Worm (Caenorhabditis elegans): ENCODE results near the gene W09D6.5.
A peak's percentile ranks its signal among the peaks of the same experiment; 100 is the strongest.

The W09D6.5 gene

ce11 chrIII:11077404-11077803, 10.9 kb upstream of the W09D6.5 start, which contains the start of gene str-246:
Gene str-246, plus strand, starts transcription at chrIII:11077704.
- TF ChIP-seq ceh-9 (tag; optimal IDR thresholded peaks at IDR 0.05) (no peak), unc-42 (tag; optimal IDR thresholded peaks at IDR 0.05) (no peak), zip-5 (tag; optimal IDR thresholded peaks at IDR 0.05) (no peak), hlh-13 (GFP tag; optimal IDR thresholded peaks at IDR 0.05) (no peak), che-1 (tag; optimal IDR thresholded peaks at IDR 0.05) (no peak), K02D7.2 (tag; optimal IDR thresholded peaks at IDR 0.05) (no peak), sox-2 (GFP tag; IDR thresholded peaks at IDR 0.05) (no peak), mec-3 (tag; optimal IDR thresholded peaks at IDR 0.05; ENCODE audit: borderline replicate concordance) (no peak), elt-2 (tag; optimal IDR thresholded peaks at IDR 0.05) (no peak), lim-6 (tag; optimal IDR thresholded peaks at IDR 0.05) (no peak), pax-1 (tag; optimal IDR thresholded peaks at IDR 0.05) (no peak), ceh-2 (tag; optimal IDR thresholded peaks at IDR 0.05) (no peak), odd-2 (tag; optimal IDR thresholded peaks at IDR 0.05) (no peak), T23F11.4 (GFP tag; optimal IDR thresholded peaks at IDR 0.05) (no peak), ets-4 (tag; optimal IDR thresholded peaks at IDR 0.05) (no peak), C08G9.2 (tag; optimal IDR thresholded peaks at IDR 0.05) (no peak), sox-4 (tag; optimal IDR thresholded peaks at IDR 0.05) (no peak), hlh-15 (tag; optimal IDR thresholded peaks at IDR 0.05) (no peak)

- no peak for TF ChIP-seq syd-9 (tag; optimal IDR thresholded peaks at IDR 0.05)
- TF ChIP-seq ceh-45 (GFP tag; IDR thresholded peaks at IDR 0.05): no peak
- no peak for TF ChIP-seq dmd-4 (tag; optimal IDR thresholded peaks at IDR 0.05; ENCODE audit: borderline replicate concordance)
- no peak for TF ChIP-seq ref-2 (tag; optimal IDR thresholded peaks at IDR 0.05)
- no peak for TF ChIP-seq Y22D7AL.16 (tag; optimal IDR thresholded peaks at IDR 0.05)
- no peak for TF ChIP-seq hlh-30 (tag; optimal IDR thresholded peaks at IDR 0.05; ENCODE audit: insufficient read depth)
- no peak for TF ChIP-seq elt-4 (tag; optimal IDR thresholded peaks at IDR 0.05)
- no peak for TF ChIP-seq rnt-1 (tag; optimal IDR thresholded peaks at IDR 0.05)
- no peak for TF ChIP-seq elt-2 (tag; optimal IDR thresholded peaks at IDR 0.05)
- TF ChIP-seq tbx-2 (tag; optimal IDR thresholded peaks at IDR 0.05): no peak
- no peak for TF ChIP-seq ama-1 (optimal IDR thresholded peaks at IDR 0.05)
- no peak for TF ChIP-seq ceh-24 (tag; optimal IDR thresholded peaks at IDR 0.05)
Measured at ce11 chrIII:11079445-11079844, 8.8 kb upstream of the W09D6.5 start, which contains the start of gene W09D6.4. Gene W09D6.4, plus strand, starts transcription at chrIII:11079745.

- TF ChIP-seq ceh-18 (tag; optimal IDR thresholded peaks at IDR 0.05) (peak; percentile 18), ceh-34 (tag; optimal IDR thresholded peaks at IDR 0.05) (peak; percentile 42), rnt-1 (tag; optimal IDR thresholded peaks at IDR 0.05) (no peak), Y22D7AL.16 (tag; optimal IDR thresholded peaks at IDR 0.05) (no peak)
Measured at ce11 chrIII:11082604-11083003, 5.7 kb upstream of the W09D6.5 start.

- TF ChIP-seq hlh-15 (tag; optimal IDR thresholded peaks at IDR 0.05) (no peak), unc-3 (GFP tag; conservative IDR thresholded peaks at IDR 0.05) (no peak), unc-3 (tag; optimal IDR thresholded peaks at IDR 0.05) (no peak), ets-4 (tag; optimal IDR thresholded peaks at IDR 0.05) (no peak), zip-5 (tag; optimal IDR thresholded peaks at IDR 0.05) (no peak), ceh-2 (tag; optimal IDR thresholded peaks at IDR 0.05) (no peak), T23F11.4 (GFP tag; optimal IDR thresholded peaks at IDR 0.05) (no peak), syd-9 (tag; optimal IDR thresholded peaks at IDR 0.05) (no peak), C38D4.7 (GFP tag; optimal IDR thresholded peaks at IDR 0.05) (no peak), hlh-30 (tag; optimal IDR thresholded peaks at IDR 0.05; ENCODE audit: insufficient read depth) (no peak), elt-4 (tag; optimal IDR thresholded peaks at IDR 0.05) (no peak), Y22D7AL.16 (tag; optimal IDR thresholded peaks at IDR 0.05) (no peak)
Measured at ce11 chrIII:11083993-11084392, 4.3 kb upstream of the W09D6.5 start.

ce11 chrIII:11087442-11087841, 845 bp upstream of the W09D6.5 start:
- TF ChIP-seq unc-3 (GFP tag; conservative IDR thresholded peaks at IDR 0.05): no peak
- no peak for TF ChIP-seq unc-3 (tag; optimal IDR thresholded peaks at IDR 0.05)
- TF ChIP-seq elt-2 (tag; optimal IDR thresholded peaks at IDR 0.05): peak; percentile 52
